Fruit fly (Drosophila melanogaster): ENCODE measurements around the gene CG44044.

dm6 chr3R:16335438-16336073 is 13.9 kb downstream of the CG44044 start:
- TF ChIP-seq Hr96 (GFP tag; optimal IDR thresholded peaks at IDR 0.05): no peak
- no peak for TF ChIP-seq CG5204 (GFP tag; optimal IDR thresholded peaks at IDR 0.05)
- TF ChIP-seq CG1620 (GFP tag; optimal IDR thresholded peaks at IDR 0.05): no peak
- no peak for TF ChIP-seq cnc (optimal IDR thresholded peaks at IDR 0.05)
- TF ChIP-seq CG14711 (tag; optimal IDR thresholded peaks at IDR 0.05): no peak
- no peak for TF ChIP-seq CG12768 (GFP tag; optimal IDR thresholded peaks at IDR 0.05)
- no peak for TF ChIP-seq pad (GFP tag; optimal IDR thresholded peaks at IDR 0.05)
- TF ChIP-seq cic (GFP tag; optimal IDR thresholded peaks at IDR 0.05): no peak
- no peak for TF ChIP-seq bab1 (GFP tag; optimal IDR thresholded peaks at IDR 0.05)
- no peak for TF ChIP-seq CG7045 (GFP tag; optimal IDR thresholded peaks at IDR 0.05)
- TF ChIP-seq kay (GFP tag; ENCODE audit: borderline replicate concordance): no peak
